Worm (Caenorhabditis elegans): ENCODE data around the gene ergi-2.

DNA sequence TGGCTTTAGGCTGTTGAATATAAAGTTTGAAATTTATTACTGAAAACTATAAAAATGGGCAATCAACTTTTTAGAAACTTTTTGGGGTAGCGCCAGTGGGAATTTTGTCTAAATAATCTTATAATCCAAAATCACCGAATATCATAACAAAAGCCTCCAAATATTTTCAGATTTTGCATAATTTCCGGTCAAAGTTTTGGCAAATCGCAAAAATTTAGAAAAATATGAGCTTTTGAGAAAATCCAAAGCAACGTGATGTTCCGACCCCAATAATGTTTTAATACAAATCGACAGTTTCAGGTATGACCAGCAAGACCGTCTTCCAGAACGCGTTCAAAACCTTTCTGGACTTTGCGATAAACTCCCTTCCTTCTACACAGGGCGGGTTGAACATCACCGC lies 27.7 kb downstream of the ergi-2 start, which contains the start of gene emre-1:
- TF ChIP-seq nhr-20 (tag; optimal IDR thresholded peaks at IDR 0.05) (no peak), unc-62 (GFP tag; optimal IDR thresholded peaks at IDR 0.05) (no peak), xbp-1 (tag; optimal IDR thresholded peaks at IDR 0.05) (no peak), lin-15B (tag; optimal IDR thresholded peaks at IDR 0.05) (no peak), elt-3 (tag; optimal IDR thresholded peaks at IDR 0.05) (no peak), nhr-28 (tag; optimal IDR thresholded peaks at IDR 0.05) (no peak), pag-3 (tag; optimal IDR thresholded peaks at IDR 0.05; ENCODE audit: borderline replicate concordance, insufficient read depth) (no peak), tlp-1 (tag; optimal IDR thresholded peaks at IDR 0.05) (no peak), lir-3 (tag; optimal IDR thresholded peaks at IDR 0.05; ENCODE audit: poor library complexity) (no peak), isw-1 (GFP tag; IDR thresholded peaks at IDR 0.05) (no peak), nhr-90 (tag; optimal IDR thresholded peaks at IDR 0.05; ENCODE audit: poor library complexity) (no peak), nhr-71 (tag; optimal IDR thresholded peaks at IDR 0.05) (no peak), nhr-237 (tag; optimal IDR thresholded peaks at IDR 0.05) (no peak)
